Fruit fly (Drosophila melanogaster) whole organism, embryonic: ENCODE measurements around the gene alpha-Man-IIb.

Source experiments
- Asciz ChIP-seq: fragments of 200-800 bp; sonication (Bioruptor generic); optimal IDR thresholded peaks from 2 replicates; lab custom pipeline; 2017; ENCODE audit warnings: missing biosample characterization, mild to moderate bottlenecking, missing genetic modification characterization, missing genetic modification reagents
- Bteb2 ChIP-seq: fragments of 200-800 bp; sonication (Bioruptor generic); optimal IDR thresholded peaks from 2 replicates; lab custom pipeline; 2016; ENCODE audit warnings: missing biosample characterization, missing genetic modification characterization
- CG10321 ChIP-seq: fragments of 200-800 bp; sonication (Bioruptor generic); IDR thresholded peaks from 2 replicates; pipeline ENCODE4 v1.3.6; 2022; ENCODE audit warnings: missing biosample characterization, missing genetic modification characterization
- CG10462 ChIP-seq: fragments of 200-800 bp; sonication (Bioruptor generic); optimal IDR thresholded peaks from 2 replicates; lab custom pipeline; 2016; ENCODE audit warnings: missing biosample characterization, missing genetic modification characterization
- CG11723 ChIP-seq: fragments of 200-800 bp; sonication (Bioruptor generic); optimal IDR thresholded peaks from 2 replicates; lab custom pipeline; 2017; ENCODE audit warnings: missing biosample characterization, mild to moderate bottlenecking, missing genetic modification characterization
- CG12104 ChIP-seq: fragments of 200-800 bp; sonication (Bioruptor generic); optimal IDR thresholded peaks from 3 replicates; lab custom pipeline; 2016; ENCODE audit warnings: missing biosample characterization, missing genetic modification characterization
- CG13624 ChIP-seq: fragments of 200-800 bp; sonication (Bioruptor generic); optimal IDR thresholded peaks from 2 replicates; lab custom pipeline; 2016; ENCODE audit warnings: missing biosample characterization, missing genetic modification characterization
- CG13775 ChIP-seq: fragments of 200-800 bp; sonication (Bioruptor generic); optimal IDR thresholded peaks from 3 replicates; lab custom pipeline; 2017; ENCODE audit warnings: missing biosample characterization, mild to moderate bottlenecking, missing genetic modification characterization
- CG15073 ChIP-seq: fragments of 200-800 bp; sonication (Bioruptor generic); optimal IDR thresholded peaks from 2 replicates; lab custom pipeline; 2016; ENCODE audit warnings: missing biosample characterization, missing genetic modification characterization
- CG16779 ChIP-seq: fragments of 200-800 bp; sonication (Bioruptor generic); IDR thresholded peaks from 2 replicates; pipeline ENCODE4 v1.3.6; 2022; ENCODE audit warnings: missing biosample characterization, missing genetic modification characterization
- CG17912 ChIP-seq: fragments of 200-800 bp; sonication (Bioruptor generic); optimal IDR thresholded peaks from 2 replicates; lab custom pipeline; 2018; ENCODE audit warnings: missing biosample characterization, mild to moderate bottlenecking, missing genetic modification characterization
- CG2116 ChIP-seq: fragments of 200-800 bp; sonication (Bioruptor generic); optimal IDR thresholded peaks from 3 replicates; lab custom pipeline; 2018; ENCODE audit warnings: missing biosample characterization, mild to moderate bottlenecking, missing genetic modification characterization
- CG32772 ChIP-seq: fragments of 200-800 bp; sonication (Bioruptor generic); IDR thresholded peaks from 2 replicates; pipeline ENCODE4 v1.3.6; 2022; ENCODE audit warnings: missing biosample characterization, missing genetic modification characterization
- CG33213 ChIP-seq: fragments of 200-800 bp; sonication (Bioruptor generic); optimal IDR thresholded peaks from 3 replicates; lab custom pipeline; 2016; ENCODE audit warnings: missing biosample characterization, missing genetic modification characterization
- CG3838 ChIP-seq: fragments of 200-800 bp; sonication (Bioruptor generic); optimal IDR thresholded peaks from 3 replicates; lab custom pipeline; 2016; ENCODE audit warnings: missing biosample characterization, missing genetic modification characterization
- CG4404 ChIP-seq: fragments of 200-800 bp; sonication (Bioruptor generic); IDR thresholded peaks from 2 replicates; pipeline ENCODE4 v1.3.6; 2022; ENCODE audit warnings: missing biosample characterization, missing genetic modification characterization
- CG4617 ChIP-seq: fragments of 200-800 bp; sonication (Bioruptor generic); optimal IDR thresholded peaks from 3 replicates; lab custom pipeline; 2016; ENCODE audit warnings: missing biosample characterization, missing genetic modification characterization, borderline replicate concordance
- CG5953 ChIP-seq: fragments of 200-800 bp; sonication (Bioruptor generic); IDR thresholded peaks from 2 replicates; pipeline ENCODE4 v1.3.6; 2022; ENCODE audit warnings: missing biosample characterization, missing genetic modification characterization
- Doc2 ChIP-seq: fragments of 200-800 bp; sonication (Bioruptor generic); IDR thresholded peaks from 2 replicates; pipeline ENCODE4 v1.3.6; 2022; ENCODE audit warnings: missing biosample characterization, missing genetic modification characterization
- Fer3 ChIP-seq: fragments of 200-800 bp; sonication (Bioruptor generic); optimal IDR thresholded peaks from 2 replicates; lab custom pipeline; 2018; ENCODE audit warnings: missing biosample characterization, mild to moderate bottlenecking, missing genetic modification characterization, moderate library complexity
- Gsc ChIP-seq: fragments of 200-800 bp; sonication (Bioruptor generic); IDR thresholded peaks from 2 replicates; pipeline ENCODE4 v1.3.6; 2022; ENCODE audit warnings: missing biosample characterization, missing genetic modification characterization
- Hr39 ChIP-seq: fragments of >200 bp; optimal IDR thresholded peaks from 2 replicates; lab custom pipeline; 2017
- NFAT ChIP-seq: fragments of 200-800 bp; sonication (Bioruptor generic); IDR thresholded peaks from 2 replicates; pipeline ENCODE4 v1.3.6; 2022; ENCODE audit warnings: missing biosample characterization, missing genetic modification characterization
- Nf-YC ChIP-seq: fragments of 200-800 bp; optimal IDR thresholded peaks from 3 replicates; lab custom pipeline; 2019; ENCODE audit warnings: missing biosample characterization, mild to moderate bottlenecking, missing genetic modification characterization, moderate library complexity
- Optix ChIP-seq: fragments of 200-800 bp; sonication (Bioruptor generic); IDR thresholded peaks from 3 replicates; pipeline ENCODE4 v1.3.6; 2022; ENCODE audit warnings: missing biosample characterization, missing genetic modification characterization
- PHDP ChIP-seq: fragments of 200-800 bp; sonication (Bioruptor generic); optimal IDR thresholded peaks from 3 replicates; lab custom pipeline; 2018; ENCODE audit warnings: missing biosample characterization, mild to moderate bottlenecking, missing genetic modification characterization, moderate library complexity
- Sry-β ChIP-seq: fragments of 200-800 bp; sonication (Bioruptor generic); optimal IDR thresholded peaks from 2 replicates; lab custom pipeline; 2018; ENCODE audit warnings: missing biosample characterization, mild to moderate bottlenecking, missing genetic modification characterization, moderate library complexity
- bab2 ChIP-seq: fragments of 200-800 bp; sonication (Bioruptor generic); optimal IDR thresholded peaks from 2 replicates; lab custom pipeline; 2016; ENCODE audit warnings: missing biosample characterization, missing genetic modification characterization
- bsh ChIP-seq, 2 experiments: fragments of 200-800 bp; sonication (Bioruptor generic); optimal IDR thresholded peaks; 2 replicates each; lab custom pipeline; 2017 to 2018; ENCODE audit warnings: mild to moderate bottlenecking in 2 of 2, missing biosample characterization in 2 of 2, missing genetic modification characterization in 2 of 2, moderate library complexity in 1 of 2
- caup ChIP-seq: fragments of 200-800 bp; sonication (Bioruptor generic); optimal IDR thresholded peaks from 3 replicates; lab custom pipeline; 2017; ENCODE audit warnings: missing biosample characterization, mild to moderate bottlenecking, missing genetic modification characterization, moderate library complexity; ENCODE audit not compliant: severe bottlenecking
- chn ChIP-seq: fragments of 200-800 bp; sonication (Bioruptor generic); optimal IDR thresholded peaks from 2 replicates; lab custom pipeline; 2016; ENCODE audit warnings: missing biosample characterization, missing genetic modification characterization
- ci ChIP-seq: fragments of 200-800 bp; sonication (Bioruptor generic); IDR thresholded peaks from 3 replicates; pipeline ENCODE4 v1.3.6; 2022; ENCODE audit warnings: missing biosample characterization, missing genetic modification characterization
- crol ChIP-seq: fragments of 200-800 bp; sonication (Bioruptor generic); IDR thresholded peaks from 2 replicates; pipeline ENCODE4 v1.3.6; 2022; ENCODE audit warnings: missing biosample characterization, missing genetic modification characterization
- da ChIP-seq: fragments of 200-800 bp; sonication (Bioruptor generic); optimal IDR thresholded peaks from 2 replicates; lab custom pipeline; 2016; ENCODE audit warnings: missing biosample characterization, missing genetic modification characterization
- dmrt11E ChIP-seq: fragments of 200-800 bp; sonication (Bioruptor generic); optimal IDR thresholded peaks from 3 replicates; lab custom pipeline; 2018; ENCODE audit warnings: missing biosample characterization, mild to moderate bottlenecking, missing genetic modification characterization, moderate library complexity
- ems ChIP-seq: fragments of 200-800 bp; sonication (Bioruptor generic); optimal IDR thresholded peaks from 3 replicates; lab custom pipeline; 2016; ENCODE audit warnings: missing biosample characterization, missing genetic modification characterization
- eve ChIP-seq, 2 experiments: fragments of >200 bp; optimal IDR thresholded peaks; 2 replicates each; lab custom pipeline; 2017; ENCODE audit warnings: missing biosample characterization in 2 of 2, missing genetic modification characterization in 2 of 2
- exex ChIP-seq: fragments of 200-800 bp; sonication (Bioruptor generic); optimal IDR thresholded peaks from 4 replicates; lab custom pipeline; 2018; ENCODE audit warnings: missing biosample characterization, mild to moderate bottlenecking, missing genetic modification characterization, moderate library complexity
- fru ChIP-seq: fragments of >200 bp; optimal IDR thresholded peaks from 2 replicates; lab custom pipeline; 2017
- hth ChIP-seq: fragments of >200 bp; optimal IDR thresholded peaks from 2 replicates; lab custom pipeline; 2017; ENCODE audit warnings: inconsistent platforms
- lbe ChIP-seq: fragments of 200-800 bp; sonication (Bioruptor generic); optimal IDR thresholded peaks from 2 replicates; lab custom pipeline; 2016; ENCODE audit warnings: missing biosample characterization, mild to moderate bottlenecking, missing genetic modification characterization
- maf-S ChIP-seq: fragments of 200-800 bp; sonication (Bioruptor generic); optimal IDR thresholded peaks from 2 replicates; lab custom pipeline; 2016; ENCODE audit warnings: missing biosample characterization, missing genetic modification characterization
- nom ChIP-seq: fragments of 200-800 bp; sonication (Bioruptor generic); optimal IDR thresholded peaks from 2 replicates; lab custom pipeline; 2017; ENCODE audit warnings: missing biosample characterization, missing genetic modification characterization, mild to moderate bottlenecking, moderate library complexity, missing genetic modification reagents
- pb ChIP-seq: fragments of 200-800 bp; sonication (Bioruptor generic); optimal IDR thresholded peaks from 3 replicates; lab custom pipeline; 2016; ENCODE audit warnings: missing biosample characterization, missing genetic modification characterization
- phol ChIP-seq: fragments of 200-800 bp; sonication (Bioruptor generic); optimal IDR thresholded peaks from 3 replicates; lab custom pipeline; 2018; ENCODE audit warnings: missing biosample characterization, mild to moderate bottlenecking, missing genetic modification characterization, moderate library complexity
- rib ChIP-seq: fragments of 200-800 bp; sonication (Bioruptor generic); IDR thresholded peaks from 2 replicates; pipeline ENCODE4 v1.3.6; 2022; ENCODE audit warnings: missing biosample characterization, missing genetic modification characterization
- row ChIP-seq: fragments of 200-800 bp; sonication (Bioruptor generic); IDR thresholded peaks from 3 replicates; pipeline ENCODE4 v1.3.6; 2022; ENCODE audit warnings: missing biosample characterization, missing genetic modification characterization
- sima ChIP-seq: fragments of 200-800 bp; sonication (Bioruptor generic); optimal IDR thresholded peaks from 2 replicates; lab custom pipeline; 2016; ENCODE audit warnings: missing biosample characterization, missing genetic modification characterization
- stc ChIP-seq: fragments of 200-800 bp; sonication (Bioruptor generic); IDR thresholded peaks from 2 replicates; pipeline ENCODE4 v1.3.6; 2022; ENCODE audit warnings: missing biosample characterization, missing genetic modification characterization
- stwl ChIP-seq: fragments of 200-800 bp; sonication (Bioruptor generic); optimal IDR thresholded peaks from 3 replicates; lab custom pipeline; 2018; ENCODE audit warnings: missing biosample characterization, mild to moderate bottlenecking, missing genetic modification characterization, moderate library complexity
- ttk ChIP-seq: fragments of 200-800 bp; sonication (Bioruptor generic); IDR thresholded peaks from 2 replicates; pipeline ENCODE4 v2.1.2; 2022; ENCODE audit warnings: missing biosample characterization, missing genetic modification characterization
- wdn ChIP-seq: fragments of 200-800 bp; sonication (Bioruptor generic); IDR thresholded peaks from 2 replicates; pipeline ENCODE4 v1.3.6; 2022; ENCODE audit warnings: missing biosample characterization, missing genetic modification characterization

The alpha-Man-IIb gene

DNA sequence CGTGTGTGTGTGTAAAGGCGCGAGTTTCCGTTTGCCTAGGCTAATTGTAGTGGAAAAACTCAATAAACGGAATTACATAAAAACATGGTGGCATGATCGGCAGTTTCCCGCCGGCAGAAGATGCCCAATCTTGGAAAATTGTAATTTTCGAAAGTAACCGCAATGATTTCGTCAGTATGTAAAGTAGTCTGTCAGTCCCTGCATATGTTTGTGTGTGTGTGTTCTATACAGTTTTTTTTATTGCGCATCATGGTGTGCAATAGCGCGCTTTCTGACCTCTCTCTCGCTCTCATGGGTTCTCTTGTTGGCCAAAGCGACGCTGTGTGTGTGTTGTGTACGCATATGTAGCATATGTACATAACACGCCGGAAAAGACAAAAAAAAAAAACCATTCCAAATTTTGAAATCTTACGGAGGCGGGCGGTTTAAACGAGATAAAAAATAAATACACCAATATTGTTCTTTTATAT is 9.8 kb upstream of the alpha-Man-IIb start (continued):
- TF ChIP-seq row (GFP tag; lab: Robert Waterston, UW) (0 out of 3 replicates have a peak, but pooled peaks have one; percentile 10), CG17912 (GFP tag; lab: Kevin White, UChicago) (peak; percentile 71), Hr39 (no peak), CG5953 (GFP tag; lab: Robert Waterston, UW) (0 out of 2 replicates have a peak, but pooled peaks have one; percentile 25), caup (GFP tag; lab: Kevin White, UChicago) (peak; percentile 45), PHDP (tag; lab: Kevin White, UChicago) (peak; percentile 49), fru (lab: Kevin White, UChicago) (no peak), hth (lab: Kevin White, UChicago) (no peak), dmrt11E (tag; lab: Kevin White, UChicago) (no peak), bab2 (no peak), CG10462 (GFP tag; lab: Kevin White, UChicago) (no peak), stc (GFP tag; lab: Robert Waterston, UW) (peak; percentile 19; the same call in 1 of the 2 replicates), Bteb2 (GFP tag; lab: Kevin White, UChicago) (no peak), ttk (GFP tag; lab: Robert Waterston, UW) (no peak), da (peak; percentile 22), Nf-YC (tag; lab: Kevin White, UChicago) (peak; percentile 39), Fer3 (tag; lab: Kevin White, UChicago) (peak; percentile 42), sima (GFP tag; lab: Kevin White, UChicago) (no peak), CG33213 (GFP tag; lab: Kevin White, UChicago) (peak; percentile 66), ci (peak; percentile 61; the same call in 2 of the 3 replicates), CG2116 (GFP tag; lab: Kevin White, UChicago) (peak; percentile 46), CG4404 (GFP tag; lab: Robert Waterston, UW) (no peak), NFAT (GFP tag; lab: Robert Waterston, UW) (peak; percentile 40; the same call in 1 of the 2 replicates), pb (GFP tag; lab: Kevin White, UChicago) (no peak), chn (GFP tag; lab: Kevin White, UChicago) (peak; percentile 6), CG32772 (GFP tag; lab: Robert Waterston, UW) (peak; percentile 92), Doc2 (GFP tag; lab: Robert Waterston, UW) (no peak), crol (GFP tag; lab: Robert Waterston, UW) (no peak), CG12104 (peak; percentile 32), CG10321 (GFP tag; lab: Robert Waterston, UW) (peak; percentile 69), phol (tag; lab: Kevin White, UChicago) (peak; percentile 21), Asciz (GFP tag; lab: Kevin White, UChicago) (peak; percentile 53), maf-S (GFP tag; lab: Kevin White, UChicago) (peak; percentile 32), CG4617 (GFP tag; lab: Kevin White, UChicago) (peak; percentile 30), Sry-β (no peak), CG13624 (GFP tag; lab: Kevin White, UChicago) (peak; percentile 83), CG3838 (GFP tag; lab: Kevin White, UChicago) (peak; percentile 41), exex (peak; percentile 18), CG15073 (GFP tag; lab: Kevin White, UChicago) (no peak), Optix (GFP tag; lab: Robert Waterston, UW) (no peak), lbe (GFP tag; lab: Kevin White, UChicago) (peak; percentile 30), bsh (GFP tag; optimal IDR thresholded peaks at IDR 0.05; lab: Kevin White, UChicago) (peak in 1 of 2 experiments; percentile 25), Gsc (GFP tag; lab: Robert Waterston, UW) (no peak), CG13775 (GFP tag; lab: Kevin White, UChicago) (peak; percentile 39), ems (peak; percentile 29), wdn (GFP tag; lab: Robert Waterston, UW) (no peak), CG11723 (GFP tag; lab: Kevin White, UChicago) (no peak), eve (GFP tag; optimal IDR thresholded peaks at IDR 0.05; lab: Kevin White, UChicago) (no peak), rib (GFP tag; lab: Robert Waterston, UW) (0 out of 2 replicates have a peak, but pooled peaks have one; percentile 21), nom (GFP tag; lab: Kevin White, UChicago) (peak; percentile 53), stwl (tag; lab: Kevin White, UChicago) (no peak), CG16779 (GFP tag; lab: Robert Waterston, UW) (no peak)
